Fruit fly (Drosophila melanogaster): ENCODE measurements around the gene Rsph9.
A peak's percentile ranks its signal among the peaks of the same experiment; 100 is the strongest.

Gene Rsph9

DNA sequence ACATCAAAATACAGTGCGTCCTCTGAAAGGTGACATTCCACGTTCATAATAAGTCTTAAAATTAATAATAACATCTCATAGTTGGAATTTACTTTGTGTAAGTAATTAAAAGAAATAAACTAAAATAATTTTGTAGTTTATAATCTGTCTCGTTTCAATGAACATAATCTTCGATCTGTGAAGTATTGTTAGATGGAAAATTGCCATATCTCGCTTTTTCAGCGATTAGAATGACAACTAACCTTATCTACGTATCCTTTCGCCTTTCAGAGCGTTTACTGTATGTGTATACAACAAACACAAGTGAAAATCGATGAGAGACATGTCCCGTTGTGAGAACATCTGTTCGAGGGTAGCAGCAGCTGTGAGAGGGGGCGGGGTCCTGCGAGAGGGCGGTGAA, 30.1 kb downstream of the Rsph9 start (continued):
- TF ChIP-seq ci (GFP tag; IDR thresholded peaks at IDR 0.05) = peak; percentile 48; the same call in 1 of the 3 replicates
- TF ChIP-seq CG6272 (GFP tag; IDR thresholded peaks at IDR 0.05) = no peak
- TF ChIP-seq kah (GFP tag; optimal IDR thresholded peaks at IDR 0.05) = peak; percentile 64
- TF ChIP-seq CG16815 (GFP tag; optimal IDR thresholded peaks at IDR 0.05) = peak; percentile 74
- no peak for TF ChIP-seq trh (GFP tag; optimal IDR thresholded peaks at IDR 0.05)
- no peak for TF ChIP-seq hbn (GFP tag; IDR thresholded peaks at IDR 0.05; ENCODE audit: partially characterized antibody)
- TF ChIP-seq btn (GFP tag; optimal IDR thresholded peaks at IDR 0.05) = no peak
- TF ChIP-seq h (optimal IDR thresholded peaks at IDR 0.05) = no peak
- TF ChIP-seq emc (GFP tag; optimal IDR thresholded peaks at IDR 0.05) = no peak
- peak; percentile 89 for TF ChIP-seq CG4360 (GFP tag; IDR thresholded peaks at IDR 0.05)
- peak; percentile 65 for TF ChIP-seq CG13775 (GFP tag; optimal IDR thresholded peaks at IDR 0.05)
- peak; percentile 70 for TF ChIP-seq scrt (GFP tag; optimal IDR thresholded peaks at IDR 0.05)
- TF ChIP-seq CG1832 (GFP tag; optimal IDR thresholded peaks at IDR 0.05) = no peak
- peak; percentile 10 for TF ChIP-seq Hey (tag; optimal IDR thresholded peaks at IDR 0.05)
- peak; percentile 50 for TF ChIP-seq shn (GFP tag; optimal IDR thresholded peaks at IDR 0.05)
- peak; percentile 42 for TF ChIP-seq Mad (GFP tag; optimal IDR thresholded peaks at IDR 0.05)
- peak; percentile 3 for TF ChIP-seq Myb (GFP tag; optimal IDR thresholded peaks at IDR 0.05)
- TF ChIP-seq amos (GFP tag; IDR thresholded peaks at IDR 0.05; ENCODE audit: partially characterized antibody) = no peak
- TF ChIP-seq wor (GFP tag; IDR thresholded peaks at IDR 0.05) = no peak
- TF ChIP-seq CG13894 (tag; optimal IDR thresholded peaks at IDR 0.05) = peak; percentile 75
- TF ChIP-seq HLH54F (GFP tag; optimal IDR thresholded peaks at IDR 0.05) = peak; percentile 26
- peak; percentile 75 for TF ChIP-seq Hand (GFP tag; optimal IDR thresholded peaks at IDR 0.05)
- TF ChIP-seq gfzf (GFP tag; optimal IDR thresholded peaks at IDR 0.05) = no peak
- TF ChIP-seq gro (GFP tag; optimal IDR thresholded peaks at IDR 0.05) = no peak
- no peak for TF ChIP-seq en (GFP tag; optimal IDR thresholded peaks at IDR 0.05)
- peak; percentile 46 for TF ChIP-seq CG4820 (GFP tag; optimal IDR thresholded peaks at IDR 0.05)
- TF ChIP-seq Kr (GFP tag; optimal IDR thresholded peaks at IDR 0.05) = no peak
- no peak for TF ChIP-seq chinmo (GFP tag; IDR thresholded peaks at IDR 0.05; ENCODE audit: partially characterized antibody)
- TF ChIP-seq seq (GFP tag; IDR thresholded peaks at IDR 0.05) = no peak
- no peak for TF ChIP-seq lov (optimal IDR thresholded peaks at IDR 0.05)
- TF ChIP-seq lov (GFP tag; IDR thresholded peaks at IDR 0.05) = no peak
- TF ChIP-seq CG5953 (GFP tag; IDR thresholded peaks at IDR 0.05) = no peak
- TF ChIP-seq HHEX (GFP tag; optimal IDR thresholded peaks at IDR 0.05) = peak; percentile 46
- TF ChIP-seq peb (GFP tag; IDR thresholded peaks at IDR 0.05) = peak; percentile 45; the same call in 1 of the 2 replicates
- no peak for TF ChIP-seq Oaz (GFP tag; IDR thresholded peaks at IDR 0.05)
- TF ChIP-seq ap (GFP tag; IDR thresholded peaks at IDR 0.05) = no peak
- TF ChIP-seq Dref (GFP tag; IDR thresholded peaks at IDR 0.05) = no peak
- no peak for TF ChIP-seq ssp (GFP tag; IDR thresholded peaks at IDR 0.05)
- no peak for TF ChIP-seq da (GFP tag; optimal IDR thresholded peaks at IDR 0.05)
- peak; percentile 83 for TF ChIP-seq CG7556 (GFP tag; optimal IDR thresholded peaks at IDR 0.05)
- peak; percentile 26 for TF ChIP-seq cg (GFP tag; optimal IDR thresholded peaks at IDR 0.05)
- TF ChIP-seq CG15011 (GFP tag; optimal IDR thresholded peaks at IDR 0.05) = peak; percentile 60
- peak; percentile 8 for TF ChIP-seq CG3065 (GFP tag; optimal IDR thresholded peaks at IDR 0.05)
- TF ChIP-seq jing (GFP tag; optimal IDR thresholded peaks at IDR 0.05) = peak; percentile 38
- peak; percentile 46 for TF ChIP-seq CG30020 (tag; optimal IDR thresholded peaks at IDR 0.05)
- TF ChIP-seq Elba2 (GFP tag; optimal IDR thresholded peaks at IDR 0.05) = no peak
- peak; percentile 42 for TF ChIP-seq caup (GFP tag; optimal IDR thresholded peaks at IDR 0.05; ENCODE audit: severe bottlenecking)
- no peak for TF ChIP-seq fru (optimal IDR thresholded peaks at IDR 0.05)
- no peak for TF ChIP-seq CG3163 (GFP tag; optimal IDR thresholded peaks at IDR 0.05)
- TF ChIP-seq Blimp-1 (GFP tag; optimal IDR thresholded peaks at IDR 0.05) = peak; percentile 84
- no peak for TF ChIP-seq Optix (GFP tag; IDR thresholded peaks at IDR 0.05)
- TF ChIP-seq CG15696 (tag; optimal IDR thresholded peaks at IDR 0.05) = peak; percentile 90
- peak; percentile 28 for TF ChIP-seq vfl (GFP tag; optimal IDR thresholded peaks at IDR 0.05)
